Fruit fly (Drosophila melanogaster) whole organism, prepupa: Measurements from ENCODE around the gene mtg.

Experiments
- CG10669 ChIP-seq: fragments of 200-800 bp; sonication (Bioruptor generic); optimal IDR thresholded peaks from 3 replicates; lab custom pipeline; 2018; ENCODE audit warnings: missing biosample characterization, mild to moderate bottlenecking, missing genetic modification characterization, moderate library complexity
- CG11902 ChIP-seq: fragments of 200-800 bp; sonication (Bioruptor generic); optimal IDR thresholded peaks from 3 replicates; lab custom pipeline; 2016; ENCODE audit warnings: missing biosample characterization, missing genetic modification characterization
- CG32006 ChIP-seq: fragments of 200-800 bp; sonication (Bioruptor generic); optimal IDR thresholded peaks from 3 replicates; lab custom pipeline; 2017; ENCODE audit warnings: missing biosample characterization, mild to moderate bottlenecking, missing genetic modification characterization
- Smox ChIP-seq: fragments of 200-800 bp; sonication (Bioruptor generic); optimal IDR thresholded peaks from 3 replicates; lab custom pipeline; 2016; ENCODE audit warnings: missing biosample characterization, missing genetic modification characterization
- Sox102F ChIP-seq: fragments of 200-800 bp; sonication (Bioruptor generic); optimal IDR thresholded peaks from 2 replicates; lab custom pipeline; 2016; ENCODE audit warnings: missing biosample characterization, mild to moderate bottlenecking, missing genetic modification characterization
- cyc ChIP-seq: fragments of 200-800 bp; sonication (Bioruptor generic); optimal IDR thresholded peaks from 3 replicates; lab custom pipeline; 2016; ENCODE audit warnings: missing biosample characterization, missing genetic modification characterization
- dac ChIP-seq: fragments of 200-800 bp; sonication (Bioruptor generic); optimal IDR thresholded peaks from 2 replicates; lab custom pipeline; 2017; ENCODE audit warnings: missing biosample characterization, mild to moderate bottlenecking, missing genetic modification characterization
- net ChIP-seq: fragments of 200-800 bp; sonication (Bioruptor generic); optimal IDR thresholded peaks from 3 replicates; lab custom pipeline; 2016; ENCODE audit warnings: missing biosample characterization, missing genetic modification characterization
- spab ChIP-seq: fragments of 200-800 bp; sonication (Bioruptor generic); optimal IDR thresholded peaks from 2 replicates; lab custom pipeline; 2017; ENCODE audit warnings: missing biosample characterization, mild to moderate bottlenecking, missing genetic modification characterization, missing genetic modification reagents
- topi ChIP-seq: fragments of 200-800 bp; sonication (Bioruptor generic); optimal IDR thresholded peaks from 3 replicates; lab custom pipeline; 2016; ENCODE audit warnings: missing biosample characterization, missing genetic modification characterization

- TF ChIP-seq CG32006 (GFP tag; lab: Kevin White, UChicago) (no peak), CG10669 (GFP tag; lab: Kevin White, UChicago) (no peak), net (GFP tag; lab: Kevin White, UChicago) (no peak), cyc (GFP tag; lab: Kevin White, UChicago) (no peak), Sox102F (GFP tag; lab: Kevin White, UChicago) (no peak), spab (GFP tag; lab: Kevin White, UChicago) (no peak), topi (GFP tag; lab: Kevin White, UChicago) (no peak), CG11902 (GFP tag; lab: Kevin White, UChicago) (no peak), Smox (GFP tag; lab: Kevin White, UChicago) (no peak), dac (no peak)
Measured at dm6 chr3R:8212594-8212993, 37.7 kb upstream of the mtg start.
